Worm (Caenorhabditis elegans) whole organism, L1 larva: Measurements from ENCODE around the gene faxc-2.
A peak's percentile ranks its signal among the peaks of the same experiment; 100 is the strongest.

ENCODE experiments used
- C04F5.9 ChIP-seq: sonication (generic microtip); optimal IDR thresholded peaks from 2 replicates; lab custom pipeline; 2016; ENCODE audit warnings: missing genetic modification characterization, missing compliant biosample characterization
- C34B4.2 ChIP-seq: sonication (generic microtip); optimal IDR thresholded peaks from 2 replicates; lab custom pipeline; 2017; ENCODE audit warnings: mild to moderate bottlenecking, missing genetic modification characterization, missing compliant biosample characterization
- F16B12.6 ChIP-seq: fragments of 150-350 bp; optimal IDR thresholded peaks from 2 replicates; lab custom pipeline; 2014; ENCODE audit warnings: missing biosample characterization, missing genetic modification characterization
- aly-2 ChIP-seq: fragments of 150-350 bp; optimal IDR thresholded peaks from 2 replicates; lab custom pipeline; 2014; ENCODE audit warnings: missing biosample characterization, missing genetic modification characterization
- blmp-1 ChIP-seq: fragments of 150-350 bp; optimal IDR thresholded peaks from 2 replicates; lab custom pipeline; 2014; ENCODE audit warnings: missing biosample characterization, missing genetic modification characterization
- ceh-63 ChIP-seq: fragments of 200-800 bp; sonication (Bioruptor generic); optimal IDR thresholded peaks from 2 replicates; lab custom pipeline; 2018; ENCODE audit warnings: mild to moderate bottlenecking, missing genetic modification characterization, missing compliant biosample characterization
- ceh-8 ChIP-seq: fragments of 200-800 bp; sonication (Bioruptor generic); optimal IDR thresholded peaks from 2 replicates; lab custom pipeline; 2018; ENCODE audit warnings: mild to moderate bottlenecking, missing genetic modification characterization, moderate library complexity, missing compliant biosample characterization
- dpl-1 ChIP-seq, 3 experiments: fragments of 150-350 bp in 2 of 3; sonication (generic microtip) in 1 of 3; optimal IDR thresholded peaks; 2 replicates each; lab custom pipeline; 2014 to 2017; ENCODE audit warnings: missing biosample characterization in 3 of 3, missing genetic modification characterization in 3 of 3, missing genetic modification reagents in 3 of 3
- efl-1 ChIP-seq, 4 experiments: fragments of 150-350 bp; optimal IDR thresholded peaks in 3 of 4; peaks in 1 of 4; 1 replicate in 1 of 4; 2 replicates in 3 of 4; lab custom pipeline; 2014; ENCODE audit warnings: missing biosample characterization in 2 of 4, missing genetic modification characterization in 2 of 4, missing genetic modification reagents in 2 of 4
- efl-3 ChIP-seq: fragments of 200-800 bp; sonication (Bioruptor generic); optimal IDR thresholded peaks from 2 replicates; lab custom pipeline; 2018; ENCODE audit warnings: mild to moderate bottlenecking, missing genetic modification characterization, missing compliant biosample characterization
- egl-13 ChIP-seq: sonication (generic microtip); optimal IDR thresholded peaks from 2 replicates; lab custom pipeline; 2016; ENCODE audit warnings: missing genotype, missing genetic modification reagents, missing genetic modification characterization, missing compliant biosample characterization
- elt-2 ChIP-seq: sonication (generic microtip); optimal IDR thresholded peaks from 2 replicates; lab custom pipeline; 2016; ENCODE audit warnings: missing genetic modification characterization, mild to moderate bottlenecking, inconsistent platforms, missing compliant biosample characterization, missing genetic modification reagents
- fkh-10 ChIP-seq: sonication (generic microtip); optimal IDR thresholded peaks from 2 replicates; lab custom pipeline; 2017; ENCODE audit warnings: missing biosample characterization, missing genetic modification reagents, missing genetic modification characterization
- fkh-4 ChIP-seq: sonication (generic microtip); optimal IDR thresholded peaks from 2 replicates; lab custom pipeline; 2016; ENCODE audit warnings: missing compliant biosample characterization, missing genetic modification characterization, borderline replicate concordance
- fkh-8 ChIP-seq: sonication (generic microtip); optimal IDR thresholded peaks from 2 replicates; lab custom pipeline; 2016; ENCODE audit warnings: mild to moderate bottlenecking, missing genetic modification characterization, missing compliant biosample characterization
- hlh-4 ChIP-seq: sonication (generic microtip); optimal IDR thresholded peaks from 2 replicates; lab custom pipeline; 2016; ENCODE audit warnings: mild to moderate bottlenecking, missing genetic modification characterization, missing compliant biosample characterization
- isw-1 ChIP-seq: fragments of 200-800 bp; sonication (Bioruptor generic); IDR thresholded peaks from 2 replicates; pipeline ENCODE4 v1.3.6; 2022; ENCODE audit warnings: missing genetic modification characterization, missing compliant biosample characterization
- jun-1 ChIP-seq: fragments of 150-350 bp; optimal IDR thresholded peaks from 2 replicates; lab custom pipeline; 2014; ENCODE audit warnings: missing biosample characterization, missing genetic modification reagents, missing genetic modification characterization
- lin-13 ChIP-seq: fragments of 150-350 bp; optimal IDR thresholded peaks from 2 replicates; lab custom pipeline; 2014; ENCODE audit warnings: missing biosample characterization, missing genetic modification reagents, missing genetic modification characterization
- lin-35 ChIP-seq, 2 experiments: fragments of 150-350 bp; optimal IDR thresholded peaks; 2 replicates each; lab custom pipeline; 2014; ENCODE audit warnings: missing biosample characterization in 2 of 2, missing genetic modification characterization in 2 of 2, missing genetic modification reagents in 2 of 2
- lin-39 ChIP-seq: fragments of 150-350 bp; optimal IDR thresholded peaks from 2 replicates; lab custom pipeline; 2014; ENCODE audit warnings: missing biosample characterization, missing genetic modification reagents, missing genetic modification characterization
- lsy-2 ChIP-seq, 2 experiments: fragments of 150-350 bp; optimal IDR thresholded peaks; 2 replicates each; lab custom pipeline; 2014; ENCODE audit warnings: missing biosample characterization in 2 of 2, missing genetic modification characterization in 2 of 2
- mdl-1 ChIP-seq, 2 experiments: fragments of 150-350 bp; optimal IDR thresholded peaks; 2 replicates each; lab custom pipeline; 2014 to 2017; ENCODE audit warnings: missing biosample characterization in 2 of 2, missing genetic modification characterization in 2 of 2, inconsistent platforms in 1 of 2
- mep-1 ChIP-seq: fragments of 150-350 bp; optimal IDR thresholded peaks from 2 replicates; lab custom pipeline; 2014; ENCODE audit warnings: missing biosample characterization, missing genetic modification characterization
- nhr-11 ChIP-seq: fragments of 150-350 bp; optimal IDR thresholded peaks from 2 replicates; lab custom pipeline; 2014; ENCODE audit warnings: missing biosample characterization, missing genetic modification characterization
- nhr-12 ChIP-seq: sonication (generic microtip); optimal IDR thresholded peaks from 2 replicates; lab custom pipeline; 2017; ENCODE audit warnings: missing biosample characterization, missing genetic modification characterization
- nhr-19 ChIP-seq: fragments of 200-800 bp; sonication (Bioruptor generic); conservative IDR thresholded peaks from 2 replicates; pipeline ENCODE4 v1.3.6; 2022; ENCODE audit warnings: missing genetic modification characterization, missing compliant biosample characterization
- nhr-237 ChIP-seq: fragments of 150-350 bp; optimal IDR thresholded peaks from 2 replicates; lab custom pipeline; 2014; ENCODE audit warnings: missing biosample characterization, missing genetic modification characterization
- nhr-47 ChIP-seq: sonication (generic microtip); optimal IDR thresholded peaks from 2 replicates; lab custom pipeline; 2016; ENCODE audit warnings: mild to moderate bottlenecking, missing genetic modification characterization, moderate library complexity, missing compliant biosample characterization
- nhr-71 ChIP-seq: sonication (generic microtip); optimal IDR thresholded peaks from 2 replicates; lab custom pipeline; 2016; ENCODE audit warnings: mild to moderate bottlenecking, missing genetic modification characterization, moderate library complexity, missing compliant biosample characterization
- nhr-76 ChIP-seq: sonication (generic microtip); optimal IDR thresholded peaks from 2 replicates; lab custom pipeline; 2017; ENCODE audit warnings: missing biosample characterization, missing genetic modification characterization
- nhr-85 ChIP-seq: sonication (generic microtip); peaks from one replicate; lab custom pipeline; 2016; ENCODE audit warnings: missing genetic modification characterization, inconsistent platforms, missing compliant biosample characterization
- nhr-90 ChIP-seq: sonication (generic microtip); optimal IDR thresholded peaks from 2 replicates; lab custom pipeline; 2016; ENCODE audit warnings: mild to moderate bottlenecking, missing genetic modification characterization, missing compliant biosample characterization; ENCODE audit not compliant: poor library complexity
- pax-3 ChIP-seq: fragments of 200-800 bp; sonication (Bioruptor generic); optimal IDR thresholded peaks from 2 replicates; lab custom pipeline; 2018; ENCODE audit warnings: mild to moderate bottlenecking, missing genetic modification characterization, moderate library complexity, missing compliant biosample characterization
- pqm-1 ChIP-seq: sonication (generic microtip); optimal IDR thresholded peaks from 3 replicates; lab custom pipeline; 2017; ENCODE audit warnings: missing biosample characterization, missing genetic modification characterization
- skn-1 ChIP-seq: fragments of 150-350 bp; optimal IDR thresholded peaks from 2 replicates; lab custom pipeline; 2014; ENCODE audit warnings: missing biosample characterization, missing genetic modification characterization
- snpc-4 ChIP-seq: fragments of 150-350 bp; optimal IDR thresholded peaks from 2 replicates; lab custom pipeline; 2014; ENCODE audit warnings: missing biosample characterization, missing genetic modification characterization
- sup-37 ChIP-seq: fragments of 200-800 bp; sonication (Bioruptor generic); optimal IDR thresholded peaks from 2 replicates; lab custom pipeline; 2018; ENCODE audit warnings: mild to moderate bottlenecking, missing genetic modification characterization, missing compliant biosample characterization
- swsn-7 ChIP-seq: sonication (generic microtip); optimal IDR thresholded peaks from 2 replicates; lab custom pipeline; 2016; ENCODE audit warnings: missing genetic modification characterization, missing compliant biosample characterization
- tbx-2 ChIP-seq: sonication (generic microtip); optimal IDR thresholded peaks from 2 replicates; lab custom pipeline; 2016; ENCODE audit warnings: missing genetic modification characterization, missing compliant biosample characterization
- tlp-1 ChIP-seq: fragments of 150-350 bp; optimal IDR thresholded peaks from 2 replicates; lab custom pipeline; 2014; ENCODE audit warnings: missing biosample characterization, missing genetic modification characterization
- unc-130 ChIP-seq: fragments of 150-350 bp; optimal IDR thresholded peaks from 2 replicates; lab custom pipeline; 2017; ENCODE audit warnings: missing biosample characterization, missing genetic modification characterization, inconsistent platforms
- unc-30 ChIP-seq: sonication (generic microtip); optimal IDR thresholded peaks from 2 replicates; lab custom pipeline; 2017; ENCODE audit warnings: missing biosample characterization, missing genetic modification characterization
- zip-4 ChIP-seq: fragments of 200-800 bp; sonication (Bioruptor generic); optimal IDR thresholded peaks from 2 replicates; lab custom pipeline; 2018; ENCODE audit warnings: mild to moderate bottlenecking, missing genetic modification characterization, moderate library complexity, missing compliant biosample characterization

Gene faxc-2

ce11 chrII:13326478-13326877 is 17.4 kb downstream of the faxc-2 start:
- TF ChIP-seq swsn-7 (tag; lab: Kevin White, UChicago) = no peak
- no peak for TF ChIP-seq nhr-47
- TF ChIP-seq fkh-4 = no peak
- no peak for TF ChIP-seq snpc-4 (tag; lab: Kevin White, UChicago)

DNA sequence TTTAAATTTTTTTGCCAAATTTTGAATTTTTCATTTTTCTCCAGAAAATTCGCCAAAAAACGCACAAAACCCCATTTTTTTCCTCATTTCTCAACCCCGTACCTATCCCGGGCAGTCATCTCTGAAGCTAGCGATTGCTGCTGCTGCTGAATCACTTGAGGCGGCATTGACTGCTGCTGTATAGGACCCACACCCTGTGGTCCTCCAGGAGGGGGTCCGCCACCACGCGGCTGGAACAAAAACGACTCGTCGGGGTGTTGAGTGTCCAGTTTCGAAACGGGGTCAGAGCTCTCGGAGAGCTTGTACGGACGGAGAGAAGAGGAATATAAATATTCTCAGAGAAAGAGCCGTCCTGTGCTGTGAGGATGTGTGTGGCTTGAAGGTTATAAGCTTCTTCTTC is 21.3 kb downstream of the faxc-2 start, which contains the start of gene sam-10:
Gene sam-10, minus strand, starts transcription at position 167 of the 400 bp plus-strand sequence.
- no peak for TF ChIP-seq F16B12.6 (tag; lab: Kevin White, UChicago)
- TF ChIP-seq nhr-11 (tag; lab: Kevin White, UChicago) = no peak
- no peak for TF ChIP-seq C34B4.2
- no peak for TF ChIP-seq jun-1
- TF ChIP-seq ceh-63 (GFP tag; lab: Kevin White, UChicago) = no peak
- TF ChIP-seq lin-13 = no peak
- TF ChIP-seq unc-30 (tag; lab: Kevin White, UChicago) = no peak
- no peak for TF ChIP-seq nhr-90 (tag; lab: Kevin White, UChicago)
- TF ChIP-seq lsy-2 (tag; optimal IDR thresholded peaks at IDR 0.05; lab: Kevin White, UChicago) = no peak
- no peak for TF ChIP-seq efl-1 (optimal IDR thresholded peaks at IDR 0.05; lab: Kevin White, UChicago)
- no peak for TF ChIP-seq efl-1 (GFP tag; optimal IDR thresholded peaks at IDR 0.05 in 1 of 2; lab: Kevin White, UChicago)

DNA sequence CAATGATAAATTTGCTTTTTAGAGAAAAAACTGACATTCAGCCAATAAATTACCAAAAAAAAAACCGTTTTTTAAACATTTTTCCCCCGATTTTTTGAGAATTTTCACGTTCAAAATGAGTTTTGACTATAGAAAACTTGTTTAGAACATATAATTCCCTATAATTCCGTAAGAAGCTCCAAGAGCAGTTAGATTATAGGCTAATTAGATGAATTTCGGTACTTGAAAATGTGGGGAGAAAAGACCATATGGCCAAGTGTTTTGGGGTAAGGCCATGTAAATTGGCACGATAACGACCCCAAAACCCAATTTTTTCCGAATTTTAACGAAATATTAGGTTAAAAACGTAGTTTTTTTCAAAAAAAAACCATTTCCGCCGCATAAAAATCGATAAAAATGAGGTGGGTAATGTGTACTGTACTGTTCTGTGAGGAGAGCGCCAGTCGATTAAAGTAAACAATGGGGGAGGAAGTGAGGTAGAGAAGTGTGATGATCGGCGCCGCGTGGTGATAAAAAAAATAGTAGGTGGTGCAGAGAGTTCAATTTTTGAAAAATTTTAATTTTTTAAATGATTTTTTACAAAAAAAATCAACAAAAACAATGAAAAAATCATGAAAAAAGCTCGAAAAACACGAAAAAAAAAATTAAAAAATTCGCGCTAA is 24.1 kb downstream of the faxc-2 start:
- TF ChIP-seq skn-1 (peak; percentile 18), efl-3 (no peak)

DNA sequence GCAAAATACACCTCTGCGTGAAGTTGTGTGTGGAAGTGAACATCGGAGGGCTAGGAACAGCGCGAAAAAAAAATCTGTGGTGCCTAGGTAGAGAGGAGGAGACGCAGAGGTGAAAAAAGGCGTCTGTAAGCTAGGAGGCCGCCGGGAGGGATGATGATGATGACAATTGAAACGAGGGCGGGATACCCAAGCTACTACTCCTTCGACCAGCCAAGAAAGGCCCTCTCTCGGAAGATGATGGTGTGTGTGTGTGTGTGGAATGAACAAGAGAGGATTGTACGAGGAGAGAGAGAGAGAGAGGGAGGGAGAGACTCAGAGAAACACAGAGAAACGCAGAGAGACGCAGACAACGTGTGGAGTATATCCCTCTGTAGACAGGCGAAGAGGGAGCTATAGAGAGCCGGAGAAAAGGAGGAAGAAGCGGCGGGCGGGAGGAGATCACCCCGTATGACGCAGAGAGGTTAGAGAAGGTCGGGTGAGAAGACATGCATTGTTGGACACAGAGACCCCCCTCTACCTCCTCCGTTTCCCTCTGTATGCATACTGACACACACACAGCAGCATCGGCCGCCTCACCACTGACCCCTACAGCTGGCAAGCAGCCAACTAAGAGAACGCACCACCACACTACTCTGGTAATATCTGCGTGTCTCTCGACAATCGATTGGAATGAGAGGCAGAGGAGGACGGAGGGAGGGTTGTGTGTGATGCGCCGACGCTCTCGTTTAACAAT is 26.0 kb downstream of the faxc-2 start:
- no peak for TF ChIP-seq efl-3
- peak; percentile 49 for TF ChIP-seq mep-1 (tag; lab: Kevin White, UChicago)
- peak in 1 of 2 experiments; percentile 73 for TF ChIP-seq mdl-1 (tag; optimal IDR thresholded peaks at IDR 0.05; lab: Kevin White, UChicago)
- peak; percentile 80 for TF ChIP-seq nhr-85 (tag; lab: Kevin White, UChicago)
- TF ChIP-seq tbx-2 (tag; lab: Kevin White, UChicago) = peak; percentile 90
- peak; percentile 40 for TF ChIP-seq ceh-63 (GFP tag; lab: Kevin White, UChicago)
- TF ChIP-seq nhr-12 = no peak
- no peak for TF ChIP-seq unc-30 (tag; lab: Kevin White, UChicago)
- TF ChIP-seq nhr-90 (tag; lab: Kevin White, UChicago) = peak; percentile 49
- TF ChIP-seq swsn-7 (tag; lab: Kevin White, UChicago) = peak; percentile 91
- peak; percentile 29 for TF ChIP-seq nhr-237 (tag; lab: Kevin White, UChicago)
- TF ChIP-seq fkh-10 = peak; percentile 84
- TF ChIP-seq nhr-11 (tag; lab: Kevin White, UChicago) = peak; percentile 64
- TF ChIP-seq lin-35 (GFP tag; optimal IDR thresholded peaks at IDR 0.05; lab: Kevin White, UChicago) = peak; percentile 56 to 76
- TF ChIP-seq ceh-8 = peak; percentile 70
- peak; percentile 48 for TF ChIP-seq C04F5.9
- no peak for TF ChIP-seq elt-2 (tag; lab: Kevin White, UChicago)
- no peak for TF ChIP-seq tlp-1 (tag; lab: Kevin White, UChicago)
- TF ChIP-seq nhr-19 = peak; percentile 81
- peak; percentile 59 for TF ChIP-seq unc-130 (tag; lab: Kevin White, UChicago)
- peak; percentile 90 for TF ChIP-seq egl-13 (tag; lab: Kevin White, UChicago)
- TF ChIP-seq blmp-1 (tag; lab: Kevin White, UChicago) = no peak
- TF ChIP-seq hlh-4 (tag; lab: Kevin White, UChicago) = no peak
- peak; percentile 95 for TF ChIP-seq fkh-8 (tag; lab: Kevin White, UChicago)
- TF ChIP-seq zip-4 (GFP tag; lab: Kevin White, UChicago) = no peak
- peak; percentile 57 for TF ChIP-seq pax-3 (tag; lab: Kevin White, UChicago)
- no peak for TF ChIP-seq aly-2 (tag; lab: Kevin White, UChicago)
- TF ChIP-seq lin-39 (tag; lab: Kevin White, UChicago) = peak; percentile 3
- no peak for TF ChIP-seq pqm-1 (tag; lab: Kevin White, UChicago)
- peak; percentile 71 for TF ChIP-seq isw-1
- TF ChIP-seq dpl-1 (GFP tag; optimal IDR thresholded peaks at IDR 0.05; lab: Kevin White, UChicago) = peak; percentile 14 to 42 (median 40)
- TF ChIP-seq snpc-4 (tag; lab: Kevin White, UChicago) = peak; percentile 54
- TF ChIP-seq nhr-76 (tag; lab: Kevin White, UChicago) = no peak
- peak; percentile 94 for TF ChIP-seq nhr-71 (tag; lab: Kevin White, UChicago)
- TF ChIP-seq sup-37 = peak; percentile 45
